Fruit fly (Drosophila melanogaster): Measurements from ENCODE around the gene mtTFB1.

Gene mtTFB1

dm6 chr3L:11683819-11684521, 24.8 kb upstream of the mtTFB1 start, which contains the start of gene Sugb (continued):
- peak; percentile 53 for TF ChIP-seq CG8632 (GFP tag; optimal IDR thresholded peaks at IDR 0.05)
- TF ChIP-seq Eip75B (GFP tag; optimal IDR thresholded peaks at IDR 0.05): peak; percentile 77
- TF ChIP-seq Eip78C (GFP tag): peak; percentile 90
- TF ChIP-seq Eip93F (GFP tag; optimal IDR thresholded peaks at IDR 0.05): peak; percentile 24
- TF ChIP-seq CG6854 (GFP tag; optimal IDR thresholded peaks at IDR 0.05): no peak
- TF ChIP-seq cyc (GFP tag; optimal IDR thresholded peaks at IDR 0.05): no peak

dm6 chr3L:11684522-11684851, 24.3 kb upstream of the mtTFB1 start:
- TF ChIP-seq vri (GFP tag; optimal IDR thresholded peaks at IDR 0.05) (peak; percentile 22), Hr4 (GFP tag; optimal IDR thresholded peaks at IDR 0.05) (no peak)

- no peak for TF ChIP-seq esn (GFP tag; optimal IDR thresholded peaks at IDR 0.05)
- no peak for TF ChIP-seq vri (GFP tag; optimal IDR thresholded peaks at IDR 0.05)
- no peak for TF ChIP-seq CG8319 (GFP tag; optimal IDR thresholded peaks at IDR 0.05)
- no peak for TF ChIP-seq CG8119 (GFP tag; IDR thresholded peaks at IDR 0.05)
- TF ChIP-seq CG32006 (GFP tag; optimal IDR thresholded peaks at IDR 0.05): no peak
- TF ChIP-seq fkh (GFP tag; optimal IDR thresholded peaks at IDR 0.05): peak; percentile 80
- no peak for TF ChIP-seq CG6163 (GFP tag; IDR thresholded peaks at IDR 0.05)
Measured at dm6 chr3L:11685876-11686275, 22.9 kb upstream of the mtTFB1 start.

dm6 chr3L:11689832-11690602, 18.8 kb upstream of the mtTFB1 start:
- TF ChIP-seq Sox102F (GFP tag; optimal IDR thresholded peaks at IDR 0.05) (no peak), CG7368 (GFP tag; optimal IDR thresholded peaks at IDR 0.05) (no peak), fkh (GFP tag; optimal IDR thresholded peaks at IDR 0.05) (peak; percentile 22), CG34406 (GFP tag; optimal IDR thresholded peaks at IDR 0.05) (no peak)

- TF ChIP-seq CG6792 (GFP tag; optimal IDR thresholded peaks at IDR 0.05): no peak
- no peak for TF ChIP-seq CG31627 (GFP tag; optimal IDR thresholded peaks at IDR 0.05)
- TF ChIP-seq Smox (GFP tag; optimal IDR thresholded peaks at IDR 0.05): no peak
- TF ChIP-seq fkh (GFP tag; optimal IDR thresholded peaks at IDR 0.05): peak; percentile 62
- TF ChIP-seq CG32006 (GFP tag; optimal IDR thresholded peaks at IDR 0.05): no peak
- TF ChIP-seq CG6276 (GFP tag; optimal IDR thresholded peaks at IDR 0.05): no peak
- peak; percentile 38 for TF ChIP-seq Blimp-1 (GFP tag; optimal IDR thresholded peaks at IDR 0.05)
- no peak for TF ChIP-seq pdm3 (GFP tag; optimal IDR thresholded peaks at IDR 0.05)
- no peak for TF ChIP-seq CG8319 (GFP tag; optimal IDR thresholded peaks at IDR 0.05)
- TF ChIP-seq CG3032 (tag; optimal IDR thresholded peaks at IDR 0.05): peak; percentile 2
- TF ChIP-seq esn (GFP tag; optimal IDR thresholded peaks at IDR 0.05): no peak
Measured at dm6 chr3L:11691203-11691797, 17.5 kb upstream of the mtTFB1 start, which contains the start of the genes Pldn and CG14135. Gene Pldn (minus strand): TSS chr3L:11691399. Gene CG14135 (plus strand): TSS chr3L:11691571.

dm6 chr3L:11692853-11693252, 15.9 kb upstream of the mtTFB1 start:
- TF ChIP-seq CG3919 (GFP tag; optimal IDR thresholded peaks at IDR 0.05) (no peak), Sox14 (GFP tag; optimal IDR thresholded peaks at IDR 0.05) (no peak), CG11294 (GFP tag; IDR thresholded peaks at IDR 0.05) (no peak), Lpt (GFP tag; optimal IDR thresholded peaks at IDR 0.05) (no peak), CG7368 (GFP tag; optimal IDR thresholded peaks at IDR 0.05) (no peak), CG8319 (GFP tag; optimal IDR thresholded peaks at IDR 0.05) (no peak), Met (GFP tag; optimal IDR thresholded peaks at IDR 0.05) (no peak), Hr4 (GFP tag; optimal IDR thresholded peaks at IDR 0.05) (no peak), fkh (GFP tag; optimal IDR thresholded peaks at IDR 0.05) (no peak), lz (GFP tag; optimal IDR thresholded peaks at IDR 0.05) (no peak), CG31627 (GFP tag; optimal IDR thresholded peaks at IDR 0.05) (no peak), CG9139 (GFP tag; optimal IDR thresholded peaks at IDR 0.05) (no peak), ss (GFP tag; optimal IDR thresholded peaks at IDR 0.05) (no peak), cyc (GFP tag; optimal IDR thresholded peaks at IDR 0.05) (no peak), CG11762 (GFP tag; optimal IDR thresholded peaks at IDR 0.05; ENCODE audit: insufficient read depth) (no peak), net (GFP tag; optimal IDR thresholded peaks at IDR 0.05) (no peak), achi (GFP tag; optimal IDR thresholded peaks at IDR 0.05) (no peak)
